Worm (Caenorhabditis elegans): ENCODE data around the gene nhr-7.
"Not testable (repeated sequence)": the region's sequence is repeated elsewhere in the genome, so short reads cannot be mapped to it uniquely, and the experiment has no call there.

The nhr-7 gene

DNA sequence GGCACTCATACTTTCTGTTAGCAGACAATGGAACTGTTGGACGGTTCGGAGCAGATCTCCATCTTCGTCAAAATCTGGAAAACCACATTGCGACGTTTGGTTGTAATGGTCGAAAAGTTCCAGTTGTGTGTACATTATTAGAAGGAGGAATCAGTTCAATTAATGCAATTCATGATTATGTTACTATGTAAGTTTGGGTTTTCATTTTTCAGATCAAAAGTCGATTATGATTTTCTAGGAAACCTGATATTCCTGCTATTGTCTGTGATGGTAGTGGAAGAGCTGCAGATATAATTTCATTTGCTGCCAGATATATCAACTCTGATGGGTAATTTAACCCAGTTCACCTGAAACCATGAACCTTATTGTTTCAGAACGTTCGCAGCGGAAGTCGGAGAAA, 4.9 kb upstream of the nhr-7 start:
- no peak for TF ChIP-seq unc-62 (GFP tag; optimal IDR thresholded peaks at IDR 0.05)
- TF ChIP-seq nhr-237 (tag; optimal IDR thresholded peaks at IDR 0.05): no peak

DNA sequence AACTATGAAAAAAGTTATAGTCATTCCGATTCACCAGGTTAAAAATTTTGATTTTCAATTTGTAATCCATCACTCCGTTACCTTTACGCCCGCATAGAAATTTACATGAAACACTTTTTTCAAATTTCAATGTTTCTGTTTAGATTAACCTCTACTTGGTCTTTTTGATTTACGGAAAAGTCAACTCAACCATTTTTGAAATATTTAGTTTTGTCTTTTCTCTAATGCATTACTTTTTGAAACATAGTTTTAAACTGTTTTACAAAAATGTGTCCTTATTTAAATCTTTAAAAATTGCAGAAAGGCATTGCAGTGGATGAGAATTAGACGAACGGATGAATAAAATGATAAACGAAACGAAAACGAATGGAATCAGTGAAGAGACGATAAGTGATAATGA, 2.0 kb upstream of the nhr-7 start, which contains the start of gene gtl-2:
Gene gtl-2, plus strand, starts transcription at position 301 of the 400 bp plus-strand sequence.
- TF ChIP-seq drap-1 (GFP tag; optimal IDR thresholded peaks at IDR 0.05): no peak
- no peak for TF ChIP-seq ceh-39 (tag; optimal IDR thresholded peaks at IDR 0.05)
- TF ChIP-seq snpc-4 (tag; optimal IDR thresholded peaks at IDR 0.05): no peak
- TF ChIP-seq unc-39 (tag; optimal IDR thresholded peaks at IDR 0.05): no peak
- TF ChIP-seq mls-2 (tag; optimal IDR thresholded peaks at IDR 0.05): no peak
- no peak for TF ChIP-seq hlh-1 (tag; optimal IDR thresholded peaks at IDR 0.05)
- TF ChIP-seq pha-4 (tag; optimal IDR thresholded peaks at IDR 0.05): no peak
- TF ChIP-seq zip-8 (tag; optimal IDR thresholded peaks at IDR 0.05): no peak
- no peak for TF ChIP-seq elt-3 (tag; optimal IDR thresholded peaks at IDR 0.05)
- TF ChIP-seq elt-1 (tag; optimal IDR thresholded peaks at IDR 0.05; ENCODE audit: borderline replicate concordance, insufficient read depth): no peak
- no peak for TF ChIP-seq nhr-28 (tag; optimal IDR thresholded peaks at IDR 0.05)
- TF ChIP-seq mab-5 (tag; optimal IDR thresholded peaks at IDR 0.05): no peak
- TF ChIP-seq nhr-2 (tag; optimal IDR thresholded peaks at IDR 0.05): no peak
- no peak for TF ChIP-seq lin-32 (GFP tag; optimal IDR thresholded peaks at IDR 0.05)

DNA sequence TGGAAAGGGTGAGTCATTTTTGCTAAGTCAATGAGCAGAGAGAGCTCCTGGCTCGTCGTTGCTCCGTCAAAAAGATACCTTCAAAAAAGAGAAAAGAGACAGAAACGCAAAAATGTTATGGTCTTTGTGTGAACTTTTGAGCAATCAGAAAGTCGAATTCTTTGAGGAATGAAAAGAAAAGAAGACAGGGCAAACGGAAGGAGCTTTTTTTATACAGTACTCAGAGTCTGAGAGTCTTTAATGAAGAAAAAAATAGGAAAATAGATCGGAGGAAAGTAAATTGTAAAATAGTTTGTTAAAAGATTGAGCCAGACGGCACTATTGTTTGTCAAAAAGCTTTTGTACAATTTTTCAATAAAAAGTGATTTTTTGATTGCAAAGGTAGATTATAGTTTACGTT, 1.7 kb downstream of the nhr-7 start:
- TF ChIP-seq M03D4.4 (tag; optimal IDR thresholded peaks at IDR 0.05): no peak
- TF ChIP-seq flh-1 (GFP tag; optimal IDR thresholded peaks at IDR 0.05): no peak
- no peak for TF ChIP-seq nhr-2 (tag; optimal IDR thresholded peaks at IDR 0.05)
- TF ChIP-seq unc-120 (tag; optimal IDR thresholded peaks at IDR 0.05; ENCODE audit: poor library complexity, severe bottlenecking): no peak
- no peak for TF ChIP-seq mab-5 (tag; optimal IDR thresholded peaks at IDR 0.05)
- TF ChIP-seq elt-1 (tag; optimal IDR thresholded peaks at IDR 0.05; ENCODE audit: borderline replicate concordance, insufficient read depth): no peak

DNA sequence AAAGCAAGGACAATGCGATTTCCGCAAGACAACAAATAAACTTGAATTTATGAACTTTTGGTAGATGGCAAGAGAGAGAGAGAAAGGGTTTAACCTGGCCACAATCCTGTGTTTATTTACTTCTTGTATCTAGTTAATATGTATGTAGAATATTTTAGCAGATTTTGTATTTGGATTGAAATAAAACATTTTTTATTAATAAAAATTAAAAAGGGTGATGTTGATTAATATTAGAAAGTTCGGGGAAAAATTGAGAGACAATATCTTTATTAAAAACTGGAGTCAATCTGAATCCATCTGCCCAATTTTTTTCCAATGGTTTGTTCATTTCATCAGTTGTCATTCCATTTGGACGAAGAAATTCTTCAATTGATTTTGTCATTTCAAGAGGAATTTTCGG, 5.1 kb downstream of the nhr-7 start, which contains the start of gene col-127:
Gene col-127, minus strand, starts transcription at position 101 of the 400 bp plus-strand sequence.
- TF ChIP-seq flh-1 (GFP tag; optimal IDR thresholded peaks at IDR 0.05): no peak
- TF ChIP-seq tbx-8 (GFP tag; optimal IDR thresholded peaks at IDR 0.05): no peak
- TF ChIP-seq unc-120 (tag; optimal IDR thresholded peaks at IDR 0.05; ENCODE audit: poor library complexity, severe bottlenecking): no peak
- TF ChIP-seq lsy-2 (tag; optimal IDR thresholded peaks at IDR 0.05): no peak
- TF ChIP-seq M03D4.4 (tag; optimal IDR thresholded peaks at IDR 0.05): no peak
- TF ChIP-seq ceh-39 (tag; optimal IDR thresholded peaks at IDR 0.05): no peak
- TF ChIP-seq ceh-83 (GFP tag; optimal IDR thresholded peaks at IDR 0.05): no peak
- no peak for TF ChIP-seq ces-1 (GFP tag; optimal IDR thresholded peaks at IDR 0.05)

DNA sequence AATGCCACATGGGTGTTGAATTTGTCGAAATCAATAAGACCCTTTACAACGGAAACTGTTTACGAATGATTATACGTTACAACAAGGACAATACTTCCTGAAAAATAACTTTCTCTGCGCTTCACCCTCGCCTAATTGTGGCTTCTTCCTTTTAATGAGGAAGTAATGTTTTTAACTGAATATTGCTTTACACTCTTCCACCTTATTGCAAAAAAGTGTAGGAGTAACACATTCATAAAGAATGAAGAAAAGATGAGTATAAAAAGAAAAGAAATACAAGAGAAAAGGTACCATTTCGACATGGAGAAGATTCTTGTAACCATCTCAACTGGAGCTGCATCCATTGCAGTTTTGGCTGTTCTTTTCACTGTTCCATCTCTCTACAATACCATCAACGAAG, 8.1 kb downstream of the nhr-7 start, which contains the start of gene col-126:
Gene col-126, plus strand, starts transcription at position 301 of the 400 bp plus-strand sequence.
- not testable (repeated sequence) for TF ChIP-seq ces-1 (GFP tag; optimal IDR thresholded peaks at IDR 0.05); snpc-4 (tag; optimal IDR thresholded peaks at IDR 0.05); unc-120 (tag; optimal IDR thresholded peaks at IDR 0.05; ENCODE audit: poor library complexity, severe bottlenecking)

DNA sequence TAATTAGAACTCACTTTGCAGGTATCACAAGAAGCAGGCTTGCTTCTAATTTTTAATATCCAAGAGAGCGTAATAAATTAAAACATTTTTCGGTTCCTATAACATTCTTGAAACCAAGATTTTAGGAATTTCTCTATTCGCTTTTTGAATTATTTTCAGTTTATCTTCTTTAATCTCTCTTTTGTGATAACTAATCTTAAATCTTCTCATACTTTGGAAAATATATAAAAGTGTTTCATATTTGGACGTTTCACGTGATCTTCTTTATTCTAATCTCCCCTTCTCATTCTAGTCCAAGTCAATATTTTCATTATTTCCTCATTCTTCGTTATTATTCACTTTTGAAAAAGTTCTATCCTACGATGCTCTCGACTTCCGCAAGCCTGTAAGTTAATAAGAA, 9.6 kb downstream of the nhr-7 start, which contains the start of gene F54D1.1:
Gene F54D1.1, plus strand, starts transcription at position 301 of the 400 bp plus-strand sequence.
- no peak for TF ChIP-seq ceh-83 (GFP tag; optimal IDR thresholded peaks at IDR 0.05)
- TF ChIP-seq mab-5 (tag; optimal IDR thresholded peaks at IDR 0.05): no peak

DNA sequence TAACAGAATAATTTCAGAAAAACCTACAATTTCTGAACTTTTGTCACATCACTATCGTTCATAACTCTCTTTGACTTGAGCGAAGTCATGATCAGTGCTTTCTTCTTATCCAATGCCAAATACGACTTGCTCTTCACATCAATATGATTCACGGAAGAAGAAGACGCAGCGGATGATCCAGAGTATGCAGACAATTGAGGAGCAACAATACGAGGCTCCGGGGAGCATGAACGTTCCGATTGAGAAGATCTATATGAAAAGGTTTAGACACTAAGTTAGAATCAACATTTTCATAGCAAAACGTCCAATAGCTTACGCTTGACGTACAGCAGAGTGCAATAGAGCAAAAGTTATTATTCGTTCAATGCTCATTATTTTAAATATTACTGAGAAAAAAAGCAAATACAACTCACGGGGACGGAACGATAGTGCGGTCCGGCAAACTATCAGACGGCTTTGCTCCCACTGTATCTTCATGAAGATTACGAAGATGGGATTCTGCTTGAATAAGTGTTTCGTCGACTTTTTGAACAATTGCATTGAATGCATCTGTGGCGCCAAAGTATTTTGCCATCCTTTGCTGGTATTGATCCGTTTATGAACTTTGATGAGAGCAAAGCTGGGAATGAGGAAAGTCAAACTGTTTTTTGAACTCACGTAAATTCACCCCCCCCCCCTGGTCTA, 10.5 kb downstream of the nhr-7 start, which contains the start of gene C05C12.5:
Gene C05C12.5, minus strand, starts transcription at position 642 of the 684 bp plus-strand sequence.
- TF ChIP-seq unc-39 (tag; optimal IDR thresholded peaks at IDR 0.05): no peak
- TF ChIP-seq lin-32 (GFP tag; optimal IDR thresholded peaks at IDR 0.05): no peak
- TF ChIP-seq ztf-11 (tag; optimal IDR thresholded peaks at IDR 0.05): no peak
- TF ChIP-seq M03D4.4 (tag; optimal IDR thresholded peaks at IDR 0.05): no peak
- TF ChIP-seq elt-1 (tag; optimal IDR thresholded peaks at IDR 0.05; ENCODE audit: borderline replicate concordance, insufficient read depth): no peak
- TF ChIP-seq flh-1 (GFP tag; optimal IDR thresholded peaks at IDR 0.05): no peak
- no peak for TF ChIP-seq ceh-39 (tag; optimal IDR thresholded peaks at IDR 0.05)

Measured in whole organism, mixed stage, embryonic.